Worm (Caenorhabditis elegans) whole organism, early embryonic: ENCODE measurements around the gene dnj-7.

Source experiments
- B0310.2 ChIP-seq: sonication (generic microtip); optimal IDR thresholded peaks from 2 replicates; lab custom pipeline; 2016; ENCODE audit warnings: mild to moderate bottlenecking, missing genetic modification characterization, missing compliant biosample characterization
- F13C5.2 ChIP-seq: sonication (generic microtip); optimal IDR thresholded peaks from 2 replicates; lab custom pipeline; 2017; ENCODE audit warnings: mild to moderate bottlenecking, missing genetic modification characterization, inconsistent platforms, missing compliant biosample characterization
- aly-1 ChIP-seq: sonication (generic microtip); optimal IDR thresholded peaks from 2 replicates; lab custom pipeline; 2016; ENCODE audit warnings: missing genetic modification characterization, missing compliant biosample characterization
- ama-1 ChIP-seq: fragments of 150-350 bp; optimal IDR thresholded peaks from 2 replicates; lab custom pipeline; 2014
- ceh-13 ChIP-seq: fragments of 200-800 bp; sonication (Bioruptor generic); optimal IDR thresholded peaks from 2 replicates; lab custom pipeline; 2018; ENCODE audit warnings: mild to moderate bottlenecking, missing genetic modification characterization, missing compliant biosample characterization
- ceh-36 ChIP-seq: sonication (generic microtip); optimal IDR thresholded peaks from 2 replicates; lab custom pipeline; 2016; ENCODE audit warnings: missing genetic modification characterization, inconsistent platforms, missing compliant biosample characterization
- ets-7 ChIP-seq: sonication (generic microtip); optimal IDR thresholded peaks from 2 replicates; lab custom pipeline; 2016; ENCODE audit warnings: missing genotype, missing genetic modification characterization, missing compliant biosample characterization
- flt-1 ChIP-seq: fragments of 200-800 bp; sonication (Bioruptor generic); IDR thresholded peaks from 2 replicates; pipeline ENCODE4 v1.3.6; 2022; ENCODE audit warnings: missing genetic modification characterization, missing compliant biosample characterization
- hmbx-1 ChIP-seq: sonication (generic microtip); optimal IDR thresholded peaks from 2 replicates; lab custom pipeline; 2016; ENCODE audit warnings: mild to moderate bottlenecking, missing genetic modification characterization, missing compliant biosample characterization
- hmg-4 ChIP-seq: fragments of 200-800 bp; sonication (Bioruptor generic); optimal IDR thresholded peaks from 2 replicates; lab custom pipeline; 2018; ENCODE audit warnings: mild to moderate bottlenecking, missing genetic modification characterization, missing compliant biosample characterization
- hnd-1 ChIP-seq: sonication (generic microtip); optimal IDR thresholded peaks from 2 replicates; lab custom pipeline; 2016; ENCODE audit warnings: missing genetic modification characterization, missing compliant biosample characterization
- pes-1 ChIP-seq: fragments of 200-800 bp; sonication (Bioruptor generic); IDR thresholded peaks from 2 replicates; pipeline ENCODE4 v1.3.6; 2022; ENCODE audit warnings: missing genetic modification reagents, missing genetic modification characterization, missing compliant biosample characterization
- scrt-1 ChIP-seq: fragments of 200-800 bp; sonication (Bioruptor generic); IDR thresholded peaks from 2 replicates; pipeline ENCODE4 v1.3.6; 2022; ENCODE audit warnings: missing genetic modification characterization, missing compliant biosample characterization
- sea-1 ChIP-seq: fragments of 200-800 bp; sonication (Bioruptor generic); conservative IDR thresholded peaks from 2 replicates; pipeline ENCODE4 v1.3.6; 2022; ENCODE audit warnings: missing genetic modification characterization, missing compliant biosample characterization
- tbx-11 ChIP-seq: fragments of 200-800 bp; sonication (Bioruptor generic); IDR thresholded peaks from 2 replicates; pipeline ENCODE4 v1.3.6; 2022; ENCODE audit warnings: missing genetic modification characterization, missing compliant biosample characterization
- tbx-37 ChIP-seq: fragments of 200-800 bp; sonication (Bioruptor generic); conservative IDR thresholded peaks from 2 replicates; pipeline ENCODE4 v1.3.6; 2022; ENCODE audit warnings: missing genetic modification reagents, missing genetic modification characterization, missing compliant biosample characterization
- tra-4 ChIP-seq: sonication (generic microtip); optimal IDR thresholded peaks from 2 replicates; lab custom pipeline; 2017; ENCODE audit warnings: missing genetic modification characterization, missing compliant biosample characterization

The dnj-7 gene

DNA sequence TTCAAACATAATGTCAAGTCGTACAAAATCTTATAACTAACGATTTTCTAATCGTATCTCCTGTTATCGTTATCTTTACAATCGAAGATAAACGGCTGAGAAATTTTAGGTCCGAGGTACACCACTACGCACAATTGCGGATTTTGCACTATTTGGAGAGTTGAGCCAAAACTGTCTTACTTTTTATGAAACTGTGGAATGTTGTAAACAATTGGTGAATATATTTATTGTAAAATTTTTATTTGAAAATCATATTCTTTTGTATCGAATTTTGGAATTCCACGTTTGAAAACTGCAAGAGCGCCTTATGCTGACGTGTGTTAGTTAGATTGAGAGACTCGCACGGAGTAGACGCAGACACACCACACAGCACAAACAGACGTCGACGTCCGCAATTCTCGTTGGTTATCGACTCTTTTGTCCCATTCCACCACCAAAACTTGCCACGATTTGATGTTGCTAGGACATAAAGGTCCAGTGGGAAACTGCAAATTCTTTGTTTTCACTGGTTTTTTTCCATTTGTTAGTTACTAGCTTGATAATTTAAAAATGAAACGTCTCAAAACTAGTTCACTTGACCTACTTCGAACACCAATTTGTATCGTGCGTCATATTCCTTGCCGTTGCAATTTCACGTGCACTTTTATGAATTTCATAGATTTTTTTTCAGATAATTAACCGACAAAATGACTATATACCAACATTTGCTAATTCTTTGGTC is at the start of gene dnj-7:
dnj-7 (plus strand) TSS at position 671 of the 721 bp plus-strand sequence.
- peak; percentile 16 for TF ChIP-seq F13C5.2
- TF ChIP-seq ceh-36 = no peak
- TF ChIP-seq tra-4 = no peak

DNA sequence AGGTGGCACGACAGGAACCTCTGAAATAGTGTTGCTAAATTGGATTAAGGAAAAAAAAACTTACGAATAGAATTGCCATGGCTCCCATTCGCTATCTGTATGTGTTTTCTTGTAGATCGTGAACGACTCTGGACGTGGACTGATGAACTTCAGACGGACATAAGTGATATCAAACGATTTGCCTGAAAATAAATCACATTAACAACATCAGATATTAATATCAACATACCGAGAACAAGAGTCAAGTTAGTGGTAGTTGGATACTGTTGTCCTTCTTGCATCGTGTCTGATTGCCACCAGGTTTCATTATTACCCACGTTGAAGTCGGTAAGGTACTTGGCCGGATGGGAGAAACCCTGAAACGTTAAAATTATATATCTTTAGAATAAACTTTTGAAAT is 44.7 kb upstream of the dnj-7 start:
- TF ChIP-seq scrt-1 (GFP tag; lab: Robert Waterston, UW) = no peak
- TF ChIP-seq F13C5.2 = no peak
- no peak for TF ChIP-seq flt-1
- no peak for TF ChIP-seq hmg-4 (GFP tag; lab: Kevin White, UChicago)

DNA sequence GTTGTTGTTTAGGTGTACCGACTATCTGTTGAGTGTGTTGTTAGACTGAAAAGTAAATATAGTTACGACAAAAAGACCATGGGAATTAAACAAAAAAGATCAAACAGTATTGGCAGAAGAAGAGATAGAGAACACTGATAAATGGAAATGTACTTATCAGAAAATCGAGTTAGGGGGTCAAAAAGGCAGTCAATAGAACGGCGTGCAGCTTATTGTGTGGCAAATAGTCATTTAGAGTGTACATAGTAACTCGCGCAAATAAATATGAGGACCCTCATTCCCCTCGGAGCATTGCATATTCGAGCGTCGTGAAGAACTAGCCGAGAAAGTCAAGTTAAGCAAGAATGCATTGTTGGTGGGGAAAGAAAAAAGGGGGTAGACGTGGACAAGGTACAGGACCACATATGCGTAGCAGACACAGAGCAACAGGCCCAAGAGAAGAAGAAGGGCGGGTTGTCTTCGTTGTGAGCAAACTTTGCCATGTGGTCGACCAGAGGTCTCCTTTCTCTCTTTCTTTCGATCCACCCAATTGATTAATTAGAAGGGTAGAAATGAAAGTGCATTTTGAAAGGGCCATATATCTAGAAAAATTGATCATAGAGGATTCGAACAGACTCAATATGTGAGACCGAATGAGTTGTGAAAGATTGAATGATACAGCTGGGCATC is 43.0 kb upstream of the dnj-7 start, which contains the start of gene lam-2:
lam-2 (minus strand) TSS at position 51 of the 669 bp plus-strand sequence.
- TF ChIP-seq ets-7 (tag; lab: Kevin White, UChicago) = no peak
- peak; percentile 39 for TF ChIP-seq hmg-4 (GFP tag; lab: Kevin White, UChicago)

DNA sequence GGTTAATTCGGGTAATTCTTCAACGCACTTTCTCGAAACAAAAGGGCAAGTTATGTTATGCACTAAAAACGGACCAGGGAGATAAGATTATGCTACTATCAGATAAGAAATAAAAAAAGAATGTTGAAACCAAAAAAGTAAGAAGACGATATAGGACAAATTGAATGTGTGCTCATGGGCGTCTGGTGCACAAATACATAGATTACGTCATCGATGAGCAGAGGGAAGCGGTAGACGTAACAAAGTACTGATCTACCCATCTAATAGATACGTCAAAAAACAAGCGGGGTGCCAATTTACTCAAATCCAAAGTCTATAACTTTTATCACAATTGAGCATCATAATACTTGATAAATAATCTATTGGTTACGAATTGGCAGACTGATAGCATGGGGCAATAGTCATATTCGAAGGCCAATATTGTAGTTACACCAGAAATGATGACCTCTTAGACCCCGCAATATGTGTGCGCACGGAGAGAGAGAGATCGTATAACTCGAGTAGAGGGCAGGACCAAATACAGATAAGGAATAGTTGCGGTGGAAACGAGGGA is 42.3 kb upstream of the dnj-7 start:
- TF ChIP-seq F13C5.2 = no peak
- TF ChIP-seq scrt-1 (GFP tag; lab: Robert Waterston, UW) = no peak
- no peak for TF ChIP-seq tbx-11 (GFP tag; lab: Robert Waterston, UW)
- TF ChIP-seq tra-4 = no peak
- TF ChIP-seq ama-1 = no peak

DNA sequence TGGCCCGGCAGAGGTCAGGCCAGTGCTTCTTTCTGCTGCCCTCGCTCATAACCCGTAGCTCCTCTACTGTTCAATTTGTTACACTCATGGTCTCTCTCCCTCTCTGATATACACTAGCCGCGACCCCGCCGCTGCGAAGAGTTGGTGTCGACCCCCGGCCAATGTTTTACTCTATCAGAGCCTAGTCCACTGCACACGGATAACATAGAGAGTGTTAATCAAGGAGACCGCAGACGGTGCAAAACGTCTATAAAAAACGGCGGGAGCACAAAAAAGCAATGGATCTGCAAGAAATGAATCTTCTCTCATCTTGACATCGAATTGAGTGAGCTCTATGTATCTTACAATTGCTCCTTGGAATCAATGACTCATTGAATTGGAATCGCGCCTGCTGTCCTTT is 40.9 kb upstream of the dnj-7 start:
- TF ChIP-seq ceh-36 (no peak), tbx-11 (GFP tag; lab: Robert Waterston, UW) (no peak), tbx-37 (GFP tag; lab: Robert Waterston, UW) (no peak), B0310.2 (no peak), hmbx-1 (tag; lab: Kevin White, UChicago) (no peak), ets-7 (tag; lab: Kevin White, UChicago) (no peak), tra-4 (no peak), hnd-1 (tag; lab: Kevin White, UChicago) (no peak), ceh-13 (GFP tag; lab: Kevin White, UChicago) (no peak), aly-1 (tag; lab: Kevin White, UChicago) (no peak), scrt-1 (GFP tag; lab: Robert Waterston, UW) (no peak), hmg-4 (GFP tag; lab: Kevin White, UChicago) (no peak)

DNA sequence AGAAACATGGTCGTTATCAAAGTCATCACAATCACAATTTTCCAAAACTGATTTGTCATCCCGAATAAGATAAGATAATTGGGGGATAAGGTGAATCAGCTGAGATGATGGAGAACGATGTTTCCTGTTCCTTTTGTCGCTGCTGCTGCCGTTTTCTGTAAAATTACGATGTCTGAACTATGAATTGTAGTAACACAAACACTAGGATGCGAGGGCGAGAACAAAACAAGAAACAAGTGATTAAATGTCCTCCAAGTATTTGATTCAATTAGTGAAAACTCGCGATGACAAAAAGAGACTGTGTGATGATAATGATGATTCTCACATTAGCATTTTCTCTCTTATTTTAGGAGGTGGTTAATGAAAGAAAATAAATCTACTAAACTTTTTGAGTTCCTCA is 38.5 kb upstream of the dnj-7 start, which contains the start of gene C54D1.7:
C54D1.7 (minus strand) TSS at position 157 of the 400 bp plus-strand sequence.
- TF ChIP-seq ama-1 = no peak
- TF ChIP-seq sea-1 (GFP tag; lab: Robert Waterston, UW) = no peak
- TF ChIP-seq tbx-37 (GFP tag; lab: Robert Waterston, UW) = no peak
- TF ChIP-seq hnd-1 (tag; lab: Kevin White, UChicago) = no peak
- TF ChIP-seq hmbx-1 (tag; lab: Kevin White, UChicago) = no peak
- TF ChIP-seq scrt-1 (GFP tag; lab: Robert Waterston, UW) = no peak
- TF ChIP-seq tbx-11 (GFP tag; lab: Robert Waterston, UW) = no peak

DNA sequence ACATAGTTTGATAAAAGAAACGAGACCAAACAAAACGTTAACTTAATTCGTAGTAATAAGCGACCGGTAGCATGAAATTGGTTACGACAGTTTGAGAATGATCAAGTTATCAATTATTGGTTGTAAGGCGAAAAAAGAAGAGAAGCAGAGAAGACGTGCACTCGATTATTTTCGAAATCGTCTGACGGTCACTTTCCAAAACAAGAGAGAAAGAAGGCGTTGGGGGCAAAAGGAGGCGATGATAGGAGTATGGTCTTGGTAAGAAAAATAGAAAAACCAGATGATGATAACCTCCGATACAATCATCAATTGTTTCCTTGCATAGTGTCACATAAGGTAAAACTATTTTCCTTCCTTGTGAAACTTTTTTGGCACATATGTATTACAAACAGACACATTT is 36.9 kb upstream of the dnj-7 start:
- TF ChIP-seq ceh-13 (GFP tag; lab: Kevin White, UChicago) (no peak), pes-1 (no peak)

DNA sequence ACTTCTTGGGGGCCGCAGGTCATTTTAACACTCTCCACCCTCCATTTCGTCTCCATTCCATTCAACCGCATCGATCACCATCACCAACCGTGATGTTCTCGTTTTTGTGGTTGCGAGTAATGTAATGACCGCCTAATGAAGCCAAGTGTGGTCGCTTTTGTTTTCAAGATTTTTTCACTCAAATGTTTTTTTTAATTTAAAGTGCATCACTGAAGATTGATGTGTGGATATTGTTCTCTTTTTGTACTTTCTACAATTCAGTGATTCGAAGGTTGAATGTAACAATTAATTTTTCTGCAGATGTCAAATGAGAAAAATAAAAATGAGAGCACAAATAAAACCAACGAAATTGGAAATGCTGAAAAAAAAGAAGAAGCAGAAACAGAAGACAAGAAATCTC is 35.6 kb upstream of the dnj-7 start, which contains the start of gene pgp-10:
pgp-10 (plus strand) TSS at position 301 of the 400 bp plus-strand sequence.
- TF ChIP-seq tbx-37 (GFP tag; lab: Robert Waterston, UW) (no peak), hmbx-1 (tag; lab: Kevin White, UChicago) (no peak), F13C5.2 (no peak), hnd-1 (tag; lab: Kevin White, UChicago) (no peak), tra-4 (no peak), ceh-13 (GFP tag; lab: Kevin White, UChicago) (no peak)

DNA sequence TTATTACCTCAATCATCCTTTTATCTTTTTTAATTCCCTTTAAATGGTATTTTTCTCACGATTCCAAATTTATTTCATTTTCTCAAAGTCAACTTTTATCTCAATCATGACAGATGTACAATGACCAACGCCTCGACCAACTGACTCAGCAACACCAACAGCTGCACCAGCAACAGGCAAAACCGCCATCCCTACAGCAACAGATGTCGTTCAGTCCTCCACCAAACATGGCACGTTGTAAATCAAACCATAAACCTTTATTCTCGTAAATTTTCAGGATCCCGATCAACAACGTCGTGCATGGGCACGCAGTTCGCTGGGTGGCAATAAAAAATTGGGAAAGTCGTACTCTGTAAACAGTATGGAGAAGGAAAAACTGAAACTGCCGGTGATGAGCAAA is 31.6 kb upstream of the dnj-7 start:
- TF ChIP-seq aly-1 (tag; lab: Kevin White, UChicago) = no peak
- no peak for TF ChIP-seq scrt-1 (GFP tag; lab: Robert Waterston, UW)
- TF ChIP-seq hnd-1 (tag; lab: Kevin White, UChicago) = no peak
- no peak for TF ChIP-seq sea-1 (GFP tag; lab: Robert Waterston, UW)
